Worm (Caenorhabditis elegans) whole organism, mixed stage, embryonic: Measurements from ENCODE around the gene srx-2.

Experiments
- ces-1 ChIP-seq: fragments of 150-350 bp; optimal IDR thresholded peaks from 2 replicates; lab custom pipeline; 2014; ENCODE audit warnings: missing biosample characterization, missing genetic modification reagents, missing genetic modification characterization
- lin-13 ChIP-seq: fragments of 150-350 bp; optimal IDR thresholded peaks from 2 replicates; lab custom pipeline; 2014; ENCODE audit warnings: missing biosample characterization, missing genetic modification characterization
- lin-32 ChIP-seq: fragments of 200-800 bp; sonication (Bioruptor generic); optimal IDR thresholded peaks from 2 replicates; lab custom pipeline; 2018; ENCODE audit warnings: mild to moderate bottlenecking, missing genetic modification characterization, missing compliant biosample characterization
- lsy-2 ChIP-seq: fragments of 150-350 bp; optimal IDR thresholded peaks from 2 replicates; lab custom pipeline; 2014; ENCODE audit warnings: missing biosample characterization, missing genetic modification characterization
- nhr-12 ChIP-seq: fragments of 150-350 bp; optimal IDR thresholded peaks from 2 replicates; lab custom pipeline; 2014; ENCODE audit warnings: missing biosample characterization, missing genetic modification characterization
- nhr-28 ChIP-seq: fragments of 150-350 bp; optimal IDR thresholded peaks from 2 replicates; lab custom pipeline; 2014; ENCODE audit warnings: missing biosample characterization, missing genetic modification characterization
- pha-4 ChIP-seq: fragments of 150-350 bp; optimal IDR thresholded peaks from 2 replicates; lab custom pipeline; 2018; ENCODE audit warnings: missing biosample characterization, missing genetic modification reagents, missing genetic modification characterization
- snpc-4 ChIP-seq: fragments of 150-350 bp; optimal IDR thresholded peaks from 2 replicates; lab custom pipeline; 2014; ENCODE audit warnings: missing biosample characterization, missing genetic modification characterization
- unc-39 ChIP-seq: fragments of 150-350 bp; optimal IDR thresholded peaks from 2 replicates; lab custom pipeline; 2014; ENCODE audit warnings: missing biosample characterization, missing genetic modification characterization
- ztf-11 ChIP-seq: fragments of 150-350 bp; optimal IDR thresholded peaks from 2 replicates; lab custom pipeline; 2014; ENCODE audit warnings: missing biosample characterization, missing genetic modification characterization

- TF ChIP-seq lin-32 = no peak
- no peak for TF ChIP-seq ztf-11 (tag; lab: Kevin White, UChicago)
- no peak for TF ChIP-seq nhr-12 (tag; lab: Kevin White, UChicago)
- TF ChIP-seq snpc-4 (tag; lab: Kevin White, UChicago) = no peak
- no peak for TF ChIP-seq unc-39 (tag; lab: Kevin White, UChicago)
- TF ChIP-seq nhr-28 (tag; lab: Kevin White, UChicago) = no peak
- TF ChIP-seq ces-1 (GFP tag; lab: Kevin White, UChicago) = no peak
- TF ChIP-seq lin-13 = no peak
- TF ChIP-seq lsy-2 = no peak
- no peak for TF ChIP-seq pha-4
Observed at ce11 chrV:9058627-9059026, 49.4 kb downstream of the srx-2 start, which contains the start of gene C25E10.11.
